Worm (Caenorhabditis elegans): ENCODE results near the gene C56C10.6.

ce11 chrII:6628397-6628796, 47.3 kb upstream of the C56C10.6 start:
- TF ChIP-seq snpc-4 (tag; optimal IDR thresholded peaks at IDR 0.05) (no peak), unc-39 (tag; optimal IDR thresholded peaks at IDR 0.05) (no peak), tbx-8 (GFP tag; optimal IDR thresholded peaks at IDR 0.05) (no peak), M03D4.4 (tag; optimal IDR thresholded peaks at IDR 0.05) (no peak), elt-3 (tag; optimal IDR thresholded peaks at IDR 0.05) (no peak), ceh-83 (GFP tag; optimal IDR thresholded peaks at IDR 0.05) (no peak), mep-1 (tag; optimal IDR thresholded peaks at IDR 0.05) (no peak), pha-4 (tag; optimal IDR thresholded peaks at IDR 0.05) (no peak), lin-13 (tag; optimal IDR thresholded peaks at IDR 0.05) (no peak), elt-1 (tag; optimal IDR thresholded peaks at IDR 0.05; ENCODE audit: borderline replicate concordance, insufficient read depth) (no peak)
